Fruit fly (Drosophila melanogaster) whole organism, wandering third instar larva: ENCODE measurements around the gene CG43980.

Source experiments
- Abd-B ChIP-seq: fragments of >200 bp; optimal IDR thresholded peaks from 2 replicates; lab custom pipeline; 2017; ENCODE audit warnings: missing biosample characterization, missing genetic modification characterization
- CG32264 ChIP-seq: fragments of 200-800 bp; sonication (Bioruptor generic); optimal IDR thresholded peaks from 2 replicates; lab custom pipeline; 2016; ENCODE audit warnings: missing biosample characterization, missing genetic modification characterization
- CG9705 ChIP-seq: fragments of 200-800 bp; sonication (Bioruptor generic); optimal IDR thresholded peaks from 2 replicates; lab custom pipeline; 2018; ENCODE audit warnings: missing biosample characterization, mild to moderate bottlenecking, missing genetic modification characterization
- CrebA ChIP-seq: fragments of 200-800 bp; sonication (Bioruptor generic); optimal IDR thresholded peaks from 2 replicates; lab custom pipeline; 2016; ENCODE audit warnings: missing biosample characterization, mild to moderate bottlenecking, missing genetic modification characterization, borderline replicate concordance
- Dfd ChIP-seq: fragments of >200 bp; optimal IDR thresholded peaks from 2 replicates; lab custom pipeline; 2017; ENCODE audit warnings: missing biosample characterization, missing genetic modification characterization
- Dif ChIP-seq: fragments of 200-275, 200-300 bp; sonication (Bioruptor generic); optimal IDR thresholded peaks from 2 replicates; lab custom pipeline; 2018; ENCODE audit warnings: missing biosample characterization, missing genetic modification characterization; ENCODE audit not compliant: partially characterized antibody
- GATAd ChIP-seq: sonication (Bioruptor generic); optimal IDR thresholded peaks from 2 replicates; lab custom pipeline; 2016; ENCODE audit warnings: missing biosample characterization, missing genetic modification characterization
- HLH106 ChIP-seq: fragments of 200-800 bp; optimal IDR thresholded peaks from 3 replicates; lab custom pipeline; 2019; ENCODE audit warnings: missing biosample characterization, mild to moderate bottlenecking, missing genetic modification characterization, moderate library complexity
- Hnf4 ChIP-seq: fragments of 200-800 bp; sonication (Bioruptor generic); optimal IDR thresholded peaks from 2 replicates; lab custom pipeline; 2016; ENCODE audit warnings: missing biosample characterization, mild to moderate bottlenecking, missing genetic modification characterization
- Hr78 ChIP-seq: fragments of >200 bp; optimal IDR thresholded peaks from 2 replicates; lab custom pipeline; 2017; ENCODE audit warnings: missing biosample characterization, missing genetic modification characterization
- Hr83 ChIP-seq: fragments of 200-300 bp; sonication (Bioruptor generic); optimal IDR thresholded peaks from 2 replicates; lab custom pipeline; 2016; ENCODE audit warnings: missing biosample characterization, mild to moderate bottlenecking, missing genetic modification characterization, moderate library complexity; ENCODE audit not compliant: poor library complexity, severe bottlenecking
- Jra ChIP-seq: sonication (Bioruptor generic); optimal IDR thresholded peaks from 2 replicates; lab custom pipeline; 2016; ENCODE audit warnings: missing biosample characterization, missing genetic modification characterization
- Mio ChIP-seq: sonication (Bioruptor generic); optimal IDR thresholded peaks from 2 replicates; lab custom pipeline; 2016; ENCODE audit warnings: missing biosample characterization, missing genetic modification characterization
- Myc ChIP-seq: fragments of >200 bp; optimal IDR thresholded peaks from 2 replicates; lab custom pipeline; 2017
- N ChIP-seq: fragments of >200 bp; optimal IDR thresholded peaks from 2 replicates; lab custom pipeline; 2018; ENCODE audit warnings: missing biosample characterization, missing external identifiers, missing genetic modification characterization
- OdsH ChIP-seq: fragments of 200-800 bp; sonication (Bioruptor generic); optimal IDR thresholded peaks from 2 replicates; lab custom pipeline; 2016; ENCODE audit warnings: missing biosample characterization, mild to moderate bottlenecking, missing genetic modification characterization
- Rel ChIP-seq, 2 experiments: fragments of 200-800 bp; sonication (Bioruptor generic) in 1 of 2; optimal IDR thresholded peaks; 2 replicates in 1 of 2; 3 replicates in 1 of 2; lab custom pipeline; 2016 to 2019; ENCODE audit warnings: mild to moderate bottlenecking in 2 of 2, missing biosample characterization in 2 of 2, missing genetic modification characterization in 2 of 2, moderate library complexity in 1 of 2
- Sp1 ChIP-seq: fragments of 200-800 bp; sonication (Bioruptor generic); optimal IDR thresholded peaks from 3 replicates; lab custom pipeline; 2019; ENCODE audit warnings: missing biosample characterization, mild to moderate bottlenecking, missing genetic modification characterization, moderate library complexity
- Vsx2 ChIP-seq: fragments of 200-300, 225-300 bp; sonication (Bioruptor generic); optimal IDR thresholded peaks from 2 replicates; lab custom pipeline; 2018; ENCODE audit warnings: missing biosample characterization, missing genetic modification characterization; ENCODE audit not compliant: partially characterized antibody
- br ChIP-seq: fragments of 200-800 bp; sonication (Bioruptor generic); optimal IDR thresholded peaks from 2 replicates; lab custom pipeline; 2016; ENCODE audit warnings: missing biosample characterization, missing genetic modification characterization
- brk ChIP-seq: fragments of 200-800 bp; sonication (Bioruptor generic); optimal IDR thresholded peaks from 2 replicates; lab custom pipeline; 2016; ENCODE audit warnings: missing biosample characterization, mild to moderate bottlenecking, missing genetic modification characterization
- dl ChIP-seq, 2 experiments: fragments of 175-275, 200-275 bp in 1 of 2; fragments of 200-275 bp in 1 of 2; sonication (Bioruptor generic); optimal IDR thresholded peaks; lab custom pipeline; 2018; ENCODE audit warnings: mild to moderate bottlenecking in 2 of 2, missing biosample characterization in 2 of 2, missing genetic modification characterization in 2 of 2, moderate library complexity in 2 of 2; ENCODE audit not compliant: partially characterized antibody in 2 of 2, insufficient read depth in 1 of 2
- dmrt93B ChIP-seq: fragments of 200-800 bp; sonication (Bioruptor generic); optimal IDR thresholded peaks from 2 replicates; lab custom pipeline; 2018; ENCODE audit warnings: missing biosample characterization, mild to moderate bottlenecking, missing genetic modification characterization
- dsf ChIP-seq: sonication (Bioruptor generic); optimal IDR thresholded peaks from 2 replicates; lab custom pipeline; 2016; ENCODE audit warnings: missing biosample characterization, missing genetic modification characterization, borderline replicate concordance
- ey ChIP-seq: fragments of 200-800 bp; sonication (Bioruptor generic); optimal IDR thresholded peaks from 2 replicates; lab custom pipeline; 2016; ENCODE audit warnings: missing biosample characterization, missing genetic modification characterization
- foxo ChIP-seq, 2 experiments: fragments of 200-800 bp; sonication (Bioruptor generic); optimal IDR thresholded peaks; 2 replicates in 1 of 2; 3 replicates in 1 of 2; lab custom pipeline; 2016 to 2017; ENCODE audit warnings: missing biosample characterization in 2 of 2, missing genetic modification characterization in 2 of 2
- fru ChIP-seq: fragments of 200-800 bp; sonication (Bioruptor generic); optimal IDR thresholded peaks from 3 replicates; lab custom pipeline; 2016; ENCODE audit warnings: missing biosample characterization, mild to moderate bottlenecking, missing genetic modification characterization
- h ChIP-seq: fragments of 200-800 bp; sonication (Bioruptor generic); optimal IDR thresholded peaks from 3 replicates; lab custom pipeline; 2016; ENCODE audit warnings: missing biosample characterization, mild to moderate bottlenecking, missing genetic modification characterization
- jim ChIP-seq: fragments of 175-275, 200-325 bp; sonication (Bioruptor generic); optimal IDR thresholded peaks from 2 replicates; lab custom pipeline; 2016; ENCODE audit warnings: missing biosample characterization, mild to moderate bottlenecking, missing genetic modification characterization
- lola ChIP-seq: fragments of >200 bp; optimal IDR thresholded peaks from 2 replicates; lab custom pipeline; 2017; ENCODE audit warnings: missing biosample characterization, missing genetic modification characterization
- pan ChIP-seq: fragments of >200 bp; optimal IDR thresholded peaks from 2 replicates; lab custom pipeline; 2017
- psq ChIP-seq: fragments of 200-800 bp; sonication (Bioruptor generic); optimal IDR thresholded peaks from 3 replicates; lab custom pipeline; 2017; ENCODE audit warnings: missing biosample characterization, mild to moderate bottlenecking, missing genetic modification characterization, moderate library complexity
- rgr ChIP-seq: fragments of 200-800 bp; sonication (Bioruptor generic); optimal IDR thresholded peaks from 3 replicates; lab custom pipeline; 2016; ENCODE audit warnings: missing biosample characterization, mild to moderate bottlenecking, missing genetic modification characterization
- sage ChIP-seq: fragments of 200-800 bp; sonication (Bioruptor generic); optimal IDR thresholded peaks from 2 replicates; lab custom pipeline; 2016; ENCODE audit warnings: missing biosample characterization, mild to moderate bottlenecking, missing genetic modification characterization
- sv ChIP-seq: fragments of 200-800 bp; sonication (Bioruptor generic); optimal IDR thresholded peaks from 3 replicates; lab custom pipeline; 2016; ENCODE audit warnings: missing biosample characterization, missing genetic modification characterization
- tai ChIP-seq: sonication (Bioruptor generic); optimal IDR thresholded peaks from 2 replicates; lab custom pipeline; 2016; ENCODE audit warnings: missing biosample characterization, missing genetic modification characterization
- usp ChIP-seq: fragments of >200 bp; optimal IDR thresholded peaks from 2 replicates; lab custom pipeline; 2017; ENCODE audit warnings: missing biosample characterization, missing genetic modification characterization
- woc ChIP-seq: sonication (Bioruptor generic); optimal IDR thresholded peaks from 2 replicates; lab custom pipeline; 2016; ENCODE audit warnings: missing biosample characterization, mild to moderate bottlenecking, missing genetic modification characterization

The CG43980 gene

dm6 chr3L:21651412-21651811 is 6.7 kb downstream of the CG43980 start:
- TF ChIP-seq Jra (GFP tag; lab: Kevin White, UChicago) (no peak), Hnf4 (GFP tag; lab: Kevin White, UChicago) (no peak)

- no peak for TF ChIP-seq Hr78
- no peak for TF ChIP-seq lola
- TF ChIP-seq CG9705 (GFP tag; lab: Kevin White, UChicago) = no peak
- no peak for TF ChIP-seq Myc
- no peak for TF ChIP-seq HLH106 (tag; lab: Kevin White, UChicago)
- TF ChIP-seq tai = no peak
- TF ChIP-seq Abd-B = no peak
- no peak for TF ChIP-seq br
- no peak for TF ChIP-seq jim (GFP tag; lab: Kevin White, UChicago)
- no peak for TF ChIP-seq CG32264 (GFP tag; lab: Kevin White, UChicago)
- no peak for TF ChIP-seq h (GFP tag; lab: Kevin White, UChicago)
- TF ChIP-seq Jra (GFP tag; lab: Kevin White, UChicago) = no peak
- no peak for TF ChIP-seq Mio
Measured at dm6 chr3L:21652124-21652523, 7.4 kb downstream of the CG43980 start.

- TF ChIP-seq dsf (GFP tag; lab: Kevin White, UChicago) (no peak), dmrt93B (GFP tag; lab: Kevin White, UChicago) (peak; percentile 30), rgr (no peak), lola (no peak), Jra (GFP tag; lab: Kevin White, UChicago) (no peak), Myc (peak; percentile 93), pan (lab: Kevin White, UChicago) (no peak), Dif (no peak), GATAd (GFP tag; lab: Kevin White, UChicago) (no peak), N (GFP tag; lab: Kevin White, UChicago) (no peak), Abd-B (no peak), tai (peak; percentile 57), Hr83 (peak; percentile 72), sage (no peak), CG9705 (GFP tag; lab: Kevin White, UChicago) (peak; percentile 36), br (peak; percentile 68), Hr78 (no peak), dl (GFP tag; optimal IDR thresholded peaks at IDR 0.05; lab: Kevin White, UChicago; ENCODE audit: insufficient read depth in 1 of 2, partially characterized antibody in 2 of 2) (no peak), sv (GFP tag; lab: Kevin White, UChicago) (peak; percentile 57), ey (GFP tag; lab: Kevin White, UChicago) (peak; percentile 50), OdsH (GFP tag; lab: Kevin White, UChicago) (peak; percentile 48), fru (GFP tag; lab: Kevin White, UChicago) (peak; percentile 48), Rel (GFP tag; optimal IDR thresholded peaks at IDR 0.05; lab: Kevin White, UChicago) (no peak), Rel (tag; optimal IDR thresholded peaks at IDR 0.05; lab: Kevin White, UChicago) (no peak), usp (no peak), jim (GFP tag; lab: Kevin White, UChicago) (no peak), Vsx2 (GFP tag; lab: Kevin White, UChicago) (no peak), Hnf4 (GFP tag; lab: Kevin White, UChicago) (peak; percentile 69), foxo (GFP tag; optimal IDR thresholded peaks at IDR 0.05; lab: Kevin White, UChicago) (peak in 1 of 2 experiments; percentile 71), Mio (no peak), CrebA (no peak), CG32264 (GFP tag; lab: Kevin White, UChicago) (no peak), woc (GFP tag; lab: Kevin White, UChicago) (no peak), psq (GFP tag; lab: Kevin White, UChicago) (peak; percentile 39), h (GFP tag; lab: Kevin White, UChicago) (peak; percentile 55), HLH106 (tag; lab: Kevin White, UChicago) (peak; percentile 57), brk (GFP tag; lab: Kevin White, UChicago) (no peak), Dfd (no peak), Sp1 (GFP tag; lab: Kevin White, UChicago) (no peak)
- TF ChIP-seq, all 38 proteins: peak for 15
Measured at dm6 chr3L:21652768-21653167, 8.0 kb downstream of the CG43980 start.
